Fruit fly (Drosophila melanogaster) Kc167 (cell line): ENCODE results near the gene squ.

Experiments
- Sin3A ChIP-seq: fragments of >200 bp; optimal IDR thresholded peaks from 2 replicates; lab custom pipeline; 2018; ENCODE audit warnings: missing external identifiers
- h ChIP-seq: fragments of >200 bp; optimal IDR thresholded peaks from 3 replicates; lab custom pipeline; 2018; ENCODE audit warnings: missing external identifiers
- ttk ChIP-seq: sonication (Bioruptor generic); optimal IDR thresholded peaks from 2 replicates; lab custom pipeline; 2017; ENCODE audit warnings: missing external identifiers

DNA sequence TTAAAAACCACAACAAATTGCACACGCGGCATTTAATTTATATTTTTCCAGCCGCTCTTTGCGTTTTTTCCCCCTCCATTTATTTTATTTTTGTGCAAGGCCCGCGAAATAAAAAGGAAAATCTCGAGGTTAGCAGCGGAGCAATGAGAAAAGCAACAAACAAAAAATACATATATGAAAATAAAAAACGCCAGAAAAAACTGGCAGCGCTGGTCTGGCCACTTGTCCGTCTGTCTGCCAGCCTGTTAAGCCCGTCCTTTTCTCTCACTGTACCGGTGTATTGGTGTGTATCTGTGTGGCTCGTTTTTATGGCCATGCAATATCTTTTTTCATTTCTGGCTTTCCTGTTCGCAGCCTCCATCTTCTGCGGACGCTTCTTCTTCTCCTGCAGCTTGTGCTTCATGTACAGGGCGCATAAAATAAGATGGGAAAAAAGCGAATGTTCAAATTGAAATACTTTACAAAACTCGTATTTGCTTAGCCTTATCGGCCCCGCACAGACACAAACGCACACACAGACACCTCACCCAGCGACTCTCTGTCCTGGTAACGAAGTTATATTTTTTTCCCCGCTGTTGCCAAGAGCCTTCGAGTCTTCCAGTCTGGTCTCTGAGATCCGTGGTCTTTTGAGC lies 6.7 kb downstream of the squ start:
- no peak for TF ChIP-seq Sin3A (lab: Kevin White, UChicago)
- no peak for TF ChIP-seq h (lab: Kevin White, UChicago)
- no peak for TF ChIP-seq ttk (lab: Kevin White, UChicago)
